Comparison of ENCODE assay signal across 1 fruit fly cellular context in the genomic region with DNA sequence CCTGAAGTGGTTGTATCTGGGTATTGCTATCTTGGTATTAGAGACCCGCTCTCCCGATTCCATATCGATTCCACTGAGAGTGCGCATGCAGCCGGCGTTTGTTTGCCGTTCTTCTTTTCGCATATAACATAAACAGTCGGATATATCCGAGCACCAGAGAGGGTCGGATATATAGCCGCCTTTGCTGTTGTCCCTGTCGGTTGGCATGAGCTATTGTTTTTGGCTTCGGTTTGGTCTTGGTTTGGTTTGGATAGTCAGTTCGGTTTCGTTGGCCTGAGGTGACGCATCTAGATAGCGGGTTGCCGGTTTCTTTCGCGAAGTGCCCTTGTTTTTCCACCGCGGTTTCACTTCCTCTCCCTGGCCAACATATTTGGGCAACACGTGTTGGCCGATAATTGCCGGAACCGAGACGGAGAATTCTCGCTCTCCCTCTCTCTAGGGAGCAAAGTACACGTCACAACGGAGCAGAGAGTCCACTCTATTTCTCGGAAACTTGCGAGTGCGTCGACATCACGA.
TF ChIP-seq lines count a peak whose summit lies in the region.

TSS of gene Orct2 (plus strand) at position 255 of the 516 bp plus-strand sequence.

TF ChIP-seq in whole organism, embryonic, 481 proteins besides CTCF, POLR2A, EP300 and RAD21 (continued from another document and continues in another):
- TF ChIP-seq z (GFP tag; IDR thresholded peaks at IDR 0.05; lab: Robert Waterston, UW) (0 out of 3 replicates have a peak, but pooled peaks have one; percentile 5), CG12155 (GFP tag; optimal IDR thresholded peaks at IDR 0.05; lab: Kevin White, UChicago) (no peak), CG9932 (GFP tag; IDR thresholded peaks at IDR 0.05; lab: Robert Waterston, UW) (no peak), crp (GFP tag; optimal IDR thresholded peaks at IDR 0.05; lab: Kevin White, UChicago) (no peak), CG4360 (GFP tag; IDR thresholded peaks at IDR 0.05; lab: Robert Waterston, UW) (no peak), odd (GFP tag; optimal IDR thresholded peaks at IDR 0.05; lab: Kevin White, UChicago) (peak; percentile 57), kni (GFP tag; optimal IDR thresholded peaks at IDR 0.05; lab: Kevin White, UChicago) (peak; percentile 80), kay (GFP tag; optimal IDR thresholded peaks at IDR 0.05; lab: Kevin White, UChicago) (peak; percentile 54), dpn (GFP tag; optimal IDR thresholded peaks at IDR 0.05; lab: Kevin White, UChicago) (no peak), sima (GFP tag; optimal IDR thresholded peaks at IDR 0.05; lab: Kevin White, UChicago) (no peak), cwo (GFP tag; optimal IDR thresholded peaks at IDR 0.05; lab: Kevin White, UChicago) (peak; percentile 100), pzg (GFP tag; optimal IDR thresholded peaks at IDR 0.05; lab: Kevin White, UChicago) (peak; percentile 9), CG2678 (tag; optimal IDR thresholded peaks at IDR 0.05; lab: Kevin White, UChicago) (no peak), grau (tag; optimal IDR thresholded peaks at IDR 0.05; lab: Kevin White, UChicago) (peak; percentile 22), slou (GFP tag; optimal IDR thresholded peaks at IDR 0.05; lab: Kevin White, UChicago) (no peak), CG7987 (GFP tag; optimal IDR thresholded peaks at IDR 0.05; lab: Kevin White, UChicago) (no peak), Fer3 (tag; optimal IDR thresholded peaks at IDR 0.05; lab: Kevin White, UChicago) (peak; percentile 7), D (optimal IDR thresholded peaks at IDR 0.05; lab: Kevin White, UChicago) (peak; percentile 73), D (GFP tag; optimal IDR thresholded peaks at IDR 0.05; lab: Kevin White, UChicago) (no peak), CG17328 (GFP tag; IDR thresholded peaks at IDR 0.05; lab: Robert Waterston, UW) (no peak), CG3163 (GFP tag; optimal IDR thresholded peaks at IDR 0.05; lab: Kevin White, UChicago) (no peak), dan (GFP tag; IDR thresholded peaks at IDR 0.05; lab: Robert Waterston, UW) (no peak), sens-2 (GFP tag; IDR thresholded peaks at IDR 0.05; lab: Robert Waterston, UW) (no peak), chinmo (GFP tag; IDR thresholded peaks at IDR 0.05; lab: Robert Waterston, UW; ENCODE audit: partially characterized antibody) (peak; percentile 90; the same call in 3 of the 4 replicates), Hand (GFP tag; optimal IDR thresholded peaks at IDR 0.05; lab: Kevin White, UChicago) (no peak), ttk (GFP tag; IDR thresholded peaks at IDR 0.05; lab: Robert Waterston, UW) (no peak), shn (GFP tag; optimal IDR thresholded peaks at IDR 0.05; lab: Kevin White, UChicago) (peak; percentile 2), CG16779 (GFP tag; IDR thresholded peaks at IDR 0.05; lab: Robert Waterston, UW) (peak; percentile 60; the same call in 1 of the 2 replicates), sr (GFP tag; IDR thresholded peaks at IDR 0.05; lab: Robert Waterston, UW) (no peak), CG2116 (GFP tag; optimal IDR thresholded peaks at IDR 0.05; lab: Kevin White, UChicago) (no peak), Mad (GFP tag; optimal IDR thresholded peaks at IDR 0.05; lab: Kevin White, UChicago) (no peak), CG3065 (GFP tag; optimal IDR thresholded peaks at IDR 0.05; lab: Kevin White, UChicago) (no peak), CG6683 (GFP tag; optimal IDR thresholded peaks at IDR 0.05; lab: Kevin White, UChicago) (no peak), knrl (GFP tag; IDR thresholded peaks at IDR 0.05; lab: Robert Waterston, UW; ENCODE audit: partially characterized antibody) (0 out of 3 replicates have a peak, but pooled peaks have one; percentile 5), Oaz (GFP tag; IDR thresholded peaks at IDR 0.05; lab: Robert Waterston, UW) (no peak), chif (GFP tag; optimal IDR thresholded peaks at IDR 0.05; lab: Kevin White, UChicago) (no peak), org-1 (GFP tag; optimal IDR thresholded peaks at IDR 0.05; lab: Kevin White, UChicago) (peak; percentile 34), sug (tag; optimal IDR thresholded peaks at IDR 0.05; lab: Kevin White, UChicago) (peak; percentile 15), CG11085 (GFP tag; IDR thresholded peaks at IDR 0.05; lab: Robert Waterston, UW) (no peak), CG32772 (GFP tag; IDR thresholded peaks at IDR 0.05; lab: Robert Waterston, UW) (no peak), CG18476 (GFP tag; optimal IDR thresholded peaks at IDR 0.05; lab: Kevin White, UChicago) (no peak), Ssrp (tag; optimal IDR thresholded peaks at IDR 0.05; lab: Kevin White, UChicago) (no peak), Drgx (GFP tag; IDR thresholded peaks at IDR 0.05; lab: Robert Waterston, UW) (peak; percentile 35; the same call in 1 of the 2 replicates), lbe (GFP tag; optimal IDR thresholded peaks at IDR 0.05; lab: Kevin White, UChicago) (no peak), vnd (GFP tag; IDR thresholded peaks at IDR 0.05; lab: Robert Waterston, UW; ENCODE audit: partially characterized antibody) (no peak), CG13287 (GFP tag; IDR thresholded peaks at IDR 0.05; lab: Robert Waterston, UW; ENCODE audit: partially characterized antibody) (peak; percentile 47; the same call in 1 of the 2 replicates), luna (GFP tag; optimal IDR thresholded peaks at IDR 0.05; lab: Kevin White, UChicago) (no peak), CG9727 (GFP tag; optimal IDR thresholded peaks at IDR 0.05; lab: Kevin White, UChicago) (peak; percentile 15), gce (GFP tag; IDR thresholded peaks at IDR 0.05; lab: Robert Waterston, UW) (0 out of 3 replicates have a peak, but pooled peaks have one; percentile 43), Lpt (GFP tag; optimal IDR thresholded peaks at IDR 0.05; lab: Kevin White, UChicago) (no peak), Xbp1 (GFP tag; optimal IDR thresholded peaks at IDR 0.05; lab: Kevin White, UChicago) (peak; percentile 69), Med (GFP tag; lab: Kevin White, UChicago) (peak; percentile 88), Hr51 (GFP tag; optimal IDR thresholded peaks at IDR 0.05; lab: Kevin White, UChicago) (no peak), CG7372 (GFP tag; IDR thresholded peaks at IDR 0.05; lab: Robert Waterston, UW) (no peak), CG6854 (GFP tag; optimal IDR thresholded peaks at IDR 0.05; lab: Kevin White, UChicago) (peak; percentile 42), rib (GFP tag; IDR thresholded peaks at IDR 0.05; lab: Robert Waterston, UW) (peak; percentile 76), Fer1 (GFP tag; optimal IDR thresholded peaks at IDR 0.05; lab: Kevin White, UChicago) (peak; percentile 68), CG15514 (GFP tag; optimal IDR thresholded peaks at IDR 0.05; lab: Kevin White, UChicago) (peak; percentile 46), CG5245 (GFP tag; optimal IDR thresholded peaks at IDR 0.05; lab: Kevin White, UChicago) (no peak), D19A (tag; optimal IDR thresholded peaks at IDR 0.05; lab: Kevin White, UChicago) (peak; percentile 14), CG12071 (GFP tag; optimal IDR thresholded peaks at IDR 0.05; lab: Kevin White, UChicago) (peak; percentile 17), H2.0 (GFP tag; IDR thresholded peaks at IDR 0.05; lab: Robert Waterston, UW) (no peak), Rx (GFP tag; IDR thresholded peaks at IDR 0.05; lab: Robert Waterston, UW) (no peak), Poxn (GFP tag; IDR thresholded peaks at IDR 0.05; lab: Robert Waterston, UW) (no peak), CG17912 (GFP tag; optimal IDR thresholded peaks at IDR 0.05; lab: Kevin White, UChicago) (no peak), dmrt99B (tag; optimal IDR thresholded peaks at IDR 0.05; lab: Kevin White, UChicago) (peak; percentile 14), gcm (GFP tag; optimal IDR thresholded peaks at IDR 0.05; lab: Kevin White, UChicago) (no peak), repo (GFP tag; optimal IDR thresholded peaks at IDR 0.05; lab: Kevin White, UChicago) (peak; percentile 6), E2f2 (GFP tag; IDR thresholded peaks at IDR 0.05; lab: Robert Waterston, UW) (peak; percentile 11; the same call in 1 of the 2 replicates), CG10274 (GFP tag; optimal IDR thresholded peaks at IDR 0.05; lab: Kevin White, UChicago) (no peak), mirr (GFP tag; optimal IDR thresholded peaks at IDR 0.05; lab: Kevin White, UChicago) (peak; percentile 82), btn (GFP tag; optimal IDR thresholded peaks at IDR 0.05; lab: Kevin White, UChicago) (no peak), CG34224 (GFP tag; IDR thresholded peaks at IDR 0.05; lab: Robert Waterston, UW; ENCODE audit: partially characterized antibody) (peak; percentile 24; the same call in 1 of the 3 replicates), az2 (GFP tag; optimal IDR thresholded peaks at IDR 0.05; lab: Kevin White, UChicago) (no peak), CG4328 (GFP tag; optimal IDR thresholded peaks at IDR 0.05; lab: Kevin White, UChicago) (peak; percentile 39), CG17385 (GFP tag; optimal IDR thresholded peaks at IDR 0.05; lab: Kevin White, UChicago) (peak; percentile 32), CG10267 (tag; optimal IDR thresholded peaks at IDR 0.05; lab: Kevin White, UChicago) (no peak), Hr3 (GFP tag; optimal IDR thresholded peaks at IDR 0.05; lab: Kevin White, UChicago) (no peak), croc (GFP tag; conservative IDR thresholded peaks at IDR 0.05; lab: Robert Waterston, UW) (no peak), CG16815 (GFP tag; optimal IDR thresholded peaks at IDR 0.05; lab: Kevin White, UChicago) (no peak), amos (GFP tag; IDR thresholded peaks at IDR 0.05; lab: Robert Waterston, UW; ENCODE audit: partially characterized antibody) (peak; percentile 15; the same call in 1 of the 2 replicates), bsh (GFP tag; optimal IDR thresholded peaks at IDR 0.05; lab: Kevin White, UChicago) (peak in 1 of 2 experiments; percentile 9), CG14441 (GFP tag; IDR thresholded peaks at IDR 0.05; lab: Robert Waterston, UW) (no peak), stwl (tag; optimal IDR thresholded peaks at IDR 0.05; lab: Kevin White, UChicago) (no peak), onecut (GFP tag; IDR thresholded peaks at IDR 0.05; lab: Robert Waterston, UW) (peak; percentile 77), ewg (GFP tag; optimal IDR thresholded peaks at IDR 0.05; lab: Kevin White, UChicago) (peak; percentile 84), CG13624 (GFP tag; optimal IDR thresholded peaks at IDR 0.05; lab: Kevin White, UChicago) (peak; percentile 23), Ets65A (GFP tag; lab: Kevin White, UChicago) (no peak), CG15011 (GFP tag; optimal IDR thresholded peaks at IDR 0.05; lab: Kevin White, UChicago) (no peak), insv (GFP tag; optimal IDR thresholded peaks at IDR 0.05; lab: Kevin White, UChicago) (no peak), nau (GFP tag; optimal IDR thresholded peaks at IDR 0.05; lab: Kevin White, UChicago) (peak; percentile 24), lov (optimal IDR thresholded peaks at IDR 0.05; lab: Kevin White, UChicago) (no peak), lov (GFP tag; IDR thresholded peaks at IDR 0.05; lab: Robert Waterston, UW) (no peak), CG18011 (GFP tag; optimal IDR thresholded peaks at IDR 0.05; lab: Kevin White, UChicago) (no peak), disco-r (GFP tag; optimal IDR thresholded peaks at IDR 0.05; lab: Kevin White, UChicago) (no peak), grn (GFP tag; optimal IDR thresholded peaks at IDR 0.05; lab: Kevin White, UChicago) (peak; percentile 36), emc (GFP tag; optimal IDR thresholded peaks at IDR 0.05; lab: Kevin White, UChicago) (no peak), CG13894 (tag; optimal IDR thresholded peaks at IDR 0.05; lab: Kevin White, UChicago) (peak; percentile 98), prd (optimal IDR thresholded peaks at IDR 0.05; lab: Kevin White, UChicago) (no peak), prd (GFP tag; IDR thresholded peaks at IDR 0.05; lab: Robert Waterston, UW) (peak; percentile 14; the same call in 1 of the 3 replicates), CG3847 (GFP tag; IDR thresholded peaks at IDR 0.05; lab: Robert Waterston, UW) (no peak), CG12299 (tag; optimal IDR thresholded peaks at IDR 0.05; lab: Kevin White, UChicago) (no peak), Atf6 (GFP tag; IDR thresholded peaks at IDR 0.05; lab: Robert Waterston, UW) (0 out of 2 replicates have a peak, but pooled peaks have one; percentile 21), slbo (GFP tag; IDR thresholded peaks at IDR 0.05; lab: Robert Waterston, UW) (no peak), Dref (GFP tag; IDR thresholded peaks at IDR 0.05; lab: Robert Waterston, UW) (no peak), CG13296 (GFP tag; optimal IDR thresholded peaks at IDR 0.05; lab: Kevin White, UChicago) (peak; percentile 33), Kr (GFP tag; optimal IDR thresholded peaks at IDR 0.05; lab: Kevin White, UChicago) (peak; percentile 23), Dip2 (GFP tag; IDR thresholded peaks at IDR 0.05; lab: Robert Waterston, UW) (no peak), MTF-1 (GFP tag; optimal IDR thresholded peaks at IDR 0.05; lab: Kevin White, UChicago; ENCODE audit: borderline replicate concordance) (no peak), CG8478 (optimal IDR thresholded peaks at IDR 0.05; lab: Kevin White, UChicago) (no peak), Hmr (GFP tag; optimal IDR thresholded peaks at IDR 0.05; lab: Kevin White, UChicago) (peak; percentile 53), CG12391 (tag; optimal IDR thresholded peaks at IDR 0.05; lab: Kevin White, UChicago) (no peak), gro (GFP tag; optimal IDR thresholded peaks at IDR 0.05; lab: Kevin White, UChicago) (peak; percentile 49), HLH4C (GFP tag; IDR thresholded peaks at IDR 0.05; lab: Robert Waterston, UW; ENCODE audit: partially characterized antibody) (no peak), Hey (tag; optimal IDR thresholded peaks at IDR 0.05; lab: Kevin White, UChicago) (peak; percentile 11), B-H1 (GFP tag; IDR thresholded peaks at IDR 0.05; lab: Robert Waterston, UW) (no peak), Bgb (GFP tag; IDR thresholded peaks at IDR 0.05; lab: Robert Waterston, UW; ENCODE audit: partially characterized antibody) (peak; percentile 50; the same call in 1 of the 2 replicates), CG3407 (GFP tag; optimal IDR thresholded peaks at IDR 0.05; lab: Kevin White, UChicago) (no peak), seq (GFP tag; IDR thresholded peaks at IDR 0.05; lab: Robert Waterston, UW) (peak; percentile 6; the same call in 1 of the 2 replicates), crol (GFP tag; IDR thresholded peaks at IDR 0.05; lab: Robert Waterston, UW) (peak; percentile 84), Fer2 (tag; optimal IDR thresholded peaks at IDR 0.05; lab: Kevin White, UChicago) (no peak), otp (GFP tag; IDR thresholded peaks at IDR 0.05; lab: Robert Waterston, UW) (no peak), abd-A (tag; optimal IDR thresholded peaks at IDR 0.05; lab: Kevin White, UChicago) (peak; percentile 79), CG17802 (tag; optimal IDR thresholded peaks at IDR 0.05; lab: Kevin White, UChicago) (no peak), tll (GFP tag; optimal IDR thresholded peaks at IDR 0.05; lab: Kevin White, UChicago) (peak in 1 of 2 experiments; percentile 38), Sox100B (GFP tag; optimal IDR thresholded peaks at IDR 0.05; lab: Kevin White, UChicago) (no peak)
